Worm (Caenorhabditis elegans) whole organism, L2 larva: Measurements from ENCODE around the gene F16H6.9.

Source experiments
- ceh-82 ChIP-seq: fragments of 150-350 bp; optimal IDR thresholded peaks from 2 replicates; lab custom pipeline; 2014; ENCODE audit warnings: missing biosample characterization, missing genetic modification characterization
- mab-5 ChIP-seq: fragments of 150-350 bp; optimal IDR thresholded peaks from 2 replicates; lab custom pipeline; 2014; ENCODE audit warnings: missing biosample characterization, missing genetic modification characterization
- nhr-6 ChIP-seq: fragments of 150-350 bp; optimal IDR thresholded peaks from 2 replicates; lab custom pipeline; 2014; ENCODE audit warnings: missing biosample characterization, missing genetic modification characterization

ce11 chrV:18198421-18198820, 18.5 kb upstream of the F16H6.9 start, which contains the start of gene F16H6.4:
- TF ChIP-seq mab-5 (tag; lab: Kevin White, UChicago) (no peak), ceh-82 (tag; lab: Kevin White, UChicago) (no peak), nhr-6 (no peak)
